Worm (Caenorhabditis elegans) whole organism, L3 larva: ENCODE data around the gene cwf-19L2.

Experiments
- ceh-9 ChIP-seq: sonication (generic microtip); optimal IDR thresholded peaks from 2 replicates; lab custom pipeline; 2018; ENCODE audit warnings: missing biosample characterization, missing genetic modification characterization
- egl-27 ChIP-seq: sonication (generic microtip); optimal IDR thresholded peaks from 4 replicates; lab custom pipeline; 2017; ENCODE audit warnings: missing biosample characterization, missing genetic modification reagents, missing genetic modification characterization
- fkh-10 ChIP-seq: sonication (generic microtip); optimal IDR thresholded peaks from 2 replicates; lab custom pipeline; 2017; ENCODE audit warnings: missing biosample characterization, missing genetic modification reagents, missing genetic modification characterization
- fos-1 ChIP-seq: fragments of 150-350 bp; optimal IDR thresholded peaks from 2 replicates; lab custom pipeline; 2014; ENCODE audit warnings: missing biosample characterization, missing genetic modification characterization
- nhr-237 ChIP-seq: fragments of 150-350 bp; optimal IDR thresholded peaks from 2 replicates; lab custom pipeline; 2014; ENCODE audit warnings: missing biosample characterization, missing genetic modification characterization
- nhr-25 ChIP-seq: sonication (generic microtip); optimal IDR thresholded peaks from 2 replicates; lab custom pipeline; 2017; ENCODE audit warnings: missing biosample characterization, missing genetic modification characterization
- nhr-76 ChIP-seq: fragments of 150-350 bp; sonication (generic microtip); optimal IDR thresholded peaks from 5 replicates; lab custom pipeline; 2014; ENCODE audit warnings: missing biosample characterization, missing genetic modification characterization
- pqm-1 ChIP-seq: fragments of 150-350 bp; optimal IDR thresholded peaks from 2 replicates; lab custom pipeline; 2017; ENCODE audit warnings: missing biosample characterization, missing genetic modification characterization, inconsistent platforms
- unc-39 ChIP-seq: sonication (generic microtip); optimal IDR thresholded peaks from 4 replicates; lab custom pipeline; 2017; ENCODE audit warnings: missing biosample characterization, missing genetic modification characterization
- zag-1 ChIP-seq: fragments of 150-350 bp; optimal IDR thresholded peaks from 2 replicates; lab custom pipeline; 2014; ENCODE audit warnings: missing biosample characterization, missing genetic modification characterization

DNA sequence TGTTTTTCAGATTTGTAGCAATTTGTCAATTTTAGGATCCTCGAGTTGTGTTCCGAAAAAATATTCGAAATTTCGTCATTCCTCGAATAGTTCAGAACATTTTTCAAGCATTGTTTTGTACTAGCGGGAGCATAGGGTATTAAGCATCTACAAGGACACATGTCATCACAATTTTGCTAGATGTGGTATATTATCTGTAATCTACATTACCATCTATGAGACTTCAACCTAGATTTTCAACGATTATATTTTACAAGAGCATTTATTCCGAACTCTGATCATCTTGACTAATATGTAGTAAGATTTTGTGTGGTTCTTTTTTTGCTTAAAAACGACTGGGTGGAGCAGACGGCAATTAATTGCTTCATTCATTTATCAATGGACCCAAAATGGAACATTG, 30.4 kb upstream of the cwf-19L2 start:
- TF ChIP-seq zag-1 (tag; lab: Kevin White, UChicago) (no peak), nhr-25 (tag; lab: Kevin White, UChicago) (no peak), fkh-10 (GFP tag; lab: Kevin White, UChicago) (no peak), unc-39 (tag; lab: Kevin White, UChicago) (no peak), egl-27 (no peak), nhr-237 (no peak), nhr-76 (tag; lab: Kevin White, UChicago) (no peak), ceh-9 (tag; lab: Kevin White, UChicago) (no peak), fos-1 (tag; lab: Kevin White, UChicago) (no peak), pqm-1 (tag; lab: Kevin White, UChicago) (no peak)
